Fruit fly (Drosophila melanogaster): ENCODE results near the gene CG43965.
A peak's percentile ranks its signal among the peaks of the same experiment; 100 is the strongest.

The CG43965 gene

dm6 chr3L:8719990-8720559 lies 5.5 kb downstream of the CG43965 start, which contains the start of gene SrpRbeta (continued):
- TF ChIP-seq Ada2b (GFP tag; IDR thresholded peaks at IDR 0.05) (0 out of 2 replicates have a peak, but pooled peaks have one; percentile 3), Ravus (GFP tag; IDR thresholded peaks at IDR 0.05) (no peak), CG34422 (GFP tag; IDR thresholded peaks at IDR 0.05) (peak; percentile 35; the same call in 1 of the 3 replicates), Max (GFP tag; optimal IDR thresholded peaks at IDR 0.05) (peak; percentile 26), Sry-β (GFP tag; optimal IDR thresholded peaks at IDR 0.05) (no peak), lilli (GFP tag; optimal IDR thresholded peaks at IDR 0.05) (peak; percentile 40), CG10543 (GFP tag; optimal IDR thresholded peaks at IDR 0.05) (peak; percentile 42), trh (GFP tag; optimal IDR thresholded peaks at IDR 0.05) (no peak), E2f1 (GFP tag; IDR thresholded peaks at IDR 0.05) (no peak), vvl (GFP tag; IDR thresholded peaks at IDR 0.05) (peak; percentile 42; the same call in 1 of the 2 replicates), Dref (GFP tag; IDR thresholded peaks at IDR 0.05) (0 out of 2 replicates have a peak, but pooled peaks have one; percentile 17), CG7987 (GFP tag; optimal IDR thresholded peaks at IDR 0.05) (peak; percentile 28), Six4 (GFP tag; optimal IDR thresholded peaks at IDR 0.05) (peak; percentile 19), bigmax (GFP tag; optimal IDR thresholded peaks at IDR 0.05) (no peak), lbe (GFP tag; optimal IDR thresholded peaks at IDR 0.05) (peak; percentile 40), vnd (GFP tag; IDR thresholded peaks at IDR 0.05; ENCODE audit: partially characterized antibody) (no peak), CG14050 (GFP tag; IDR thresholded peaks at IDR 0.05) (no peak), CG16863 (GFP tag; optimal IDR thresholded peaks at IDR 0.05) (no peak), Stat92E (GFP tag; optimal IDR thresholded peaks at IDR 0.05) (peak in 1 of 3 experiments; percentile 11), abd-A (tag; optimal IDR thresholded peaks at IDR 0.05) (no peak), CG17385 (GFP tag; optimal IDR thresholded peaks at IDR 0.05) (peak; percentile 30), HmgD (GFP tag; optimal IDR thresholded peaks at IDR 0.05) (peak; percentile 41), CG32772 (GFP tag; IDR thresholded peaks at IDR 0.05) (no peak), gt (GFP tag; IDR thresholded peaks at IDR 0.05) (no peak), CG7963 (GFP tag; IDR thresholded peaks at IDR 0.05; ENCODE audit: partially characterized antibody) (no peak), CG15514 (GFP tag; optimal IDR thresholded peaks at IDR 0.05) (peak; percentile 52), Doc3 (GFP tag; IDR thresholded peaks at IDR 0.05; ENCODE audit: partially characterized antibody) (no peak), Med (GFP tag) (peak; percentile 92), bbx (GFP tag; IDR thresholded peaks at IDR 0.05; ENCODE audit: partially characterized antibody) (no peak), chinmo (GFP tag; IDR thresholded peaks at IDR 0.05; ENCODE audit: partially characterized antibody) (no peak), HLH4C (GFP tag; IDR thresholded peaks at IDR 0.05; ENCODE audit: partially characterized antibody) (0 out of 3 replicates have a peak, but pooled peaks have one; percentile 47), CG13424 (tag; optimal IDR thresholded peaks at IDR 0.05) (no peak), pzg (GFP tag; optimal IDR thresholded peaks at IDR 0.05) (peak; percentile 65), CG6791 (GFP tag; IDR thresholded peaks at IDR 0.05; ENCODE audit: partially characterized antibody) (0 out of 3 replicates have a peak, but pooled peaks have one; percentile 18), crp (GFP tag; optimal IDR thresholded peaks at IDR 0.05) (peak in 1 of 2 experiments; percentile 29), tio (GFP tag; optimal IDR thresholded peaks at IDR 0.05) (no peak), crol (GFP tag; IDR thresholded peaks at IDR 0.05) (no peak), CG18262 (tag; optimal IDR thresholded peaks at IDR 0.05) (no peak), br (optimal IDR thresholded peaks at IDR 0.05) (no peak), nom (GFP tag; optimal IDR thresholded peaks at IDR 0.05) (peak; percentile 40), CHES-1-like (GFP tag; optimal IDR thresholded peaks at IDR 0.05) (peak; percentile 25), CG18599 (GFP tag; optimal IDR thresholded peaks at IDR 0.05) (peak; percentile 24), Bteb2 (GFP tag; optimal IDR thresholded peaks at IDR 0.05) (peak; percentile 43), CG42726 (GFP tag; IDR thresholded peaks at IDR 0.05; ENCODE audit: partially characterized antibody) (no peak), maf-S (GFP tag; optimal IDR thresholded peaks at IDR 0.05) (no peak), CG1647 (GFP tag; optimal IDR thresholded peaks at IDR 0.05) (peak; percentile 6), CG2120 (GFP tag; optimal IDR thresholded peaks at IDR 0.05) (peak; percentile 69), ac (GFP tag; optimal IDR thresholded peaks at IDR 0.05) (no peak), jumu (GFP tag; optimal IDR thresholded peaks at IDR 0.05) (peak; percentile 17)
